Worm (Caenorhabditis elegans): ENCODE data around the gene dat-1.

- TF ChIP-seq ztf-11 (tag; optimal IDR thresholded peaks at IDR 0.05) (no peak), snpc-4 (tag; optimal IDR thresholded peaks at IDR 0.05) (no peak), unc-62 (GFP tag; optimal IDR thresholded peaks at IDR 0.05) (no peak), nhr-12 (tag; optimal IDR thresholded peaks at IDR 0.05) (no peak), flh-1 (GFP tag; optimal IDR thresholded peaks at IDR 0.05) (no peak), ces-1 (GFP tag; optimal IDR thresholded peaks at IDR 0.05) (no peak), unc-39 (tag; optimal IDR thresholded peaks at IDR 0.05) (no peak), hlh-1 (tag; optimal IDR thresholded peaks at IDR 0.05) (no peak), pha-4 (tag; optimal IDR thresholded peaks at IDR 0.05) (no peak), lin-13 (tag; optimal IDR thresholded peaks at IDR 0.05) (no peak), nhr-76 (tag; optimal IDR thresholded peaks at IDR 0.05) (no peak), M03D4.4 (tag; optimal IDR thresholded peaks at IDR 0.05) (no peak), unc-120 (tag; optimal IDR thresholded peaks at IDR 0.05; ENCODE audit: poor library complexity, severe bottlenecking) (no peak), mep-1 (tag; optimal IDR thresholded peaks at IDR 0.05) (no peak)
These were observed 13.0 kb downstream of the dat-1 start for ce11 chrIII:9255801-9256200.
